Fruit fly (Drosophila melanogaster) whole organism, pupa: ENCODE results near the gene Lar.
A peak's percentile ranks its signal among the peaks of the same experiment; 100 is the strongest.

Experiments
- CG14655 ChIP-seq: fragments of 200-800 bp; sonication (Bioruptor generic); optimal IDR thresholded peaks from 3 replicates; lab custom pipeline; 2017; ENCODE audit warnings: mild to moderate bottlenecking, missing biosample characterization, missing genetic modification reagents, missing genetic modification characterization
- CG15710 ChIP-seq: fragments of 200-800 bp; sonication (Bioruptor generic); optimal IDR thresholded peaks from 2 replicates; lab custom pipeline; 2018; ENCODE audit warnings: missing biosample characterization, mild to moderate bottlenecking, missing genetic modification characterization, moderate library complexity
- CG34367 ChIP-seq: fragments of 200-800 bp; sonication (Bioruptor generic); optimal IDR thresholded peaks from 2 replicates; lab custom pipeline; 2018; ENCODE audit warnings: missing biosample characterization, mild to moderate bottlenecking, missing genetic modification characterization
- CG4496 ChIP-seq: fragments of 200-800 bp; sonication (Bioruptor generic); IDR thresholded peaks from 3 replicates; pipeline ENCODE4 v1.3.6; 2022; ENCODE audit warnings: missing biosample characterization, missing genetic modification characterization
- CG8301 ChIP-seq: fragments of 200-800 bp; sonication (Bioruptor generic); optimal IDR thresholded peaks from 2 replicates; lab custom pipeline; 2018; ENCODE audit warnings: missing biosample characterization, mild to moderate bottlenecking, missing genetic modification characterization
- D1 ChIP-seq: fragments of 200-800 bp; sonication (Bioruptor generic); optimal IDR thresholded peaks from 2 replicates; lab custom pipeline; 2018; ENCODE audit warnings: missing biosample characterization, mild to moderate bottlenecking, missing genetic modification characterization, moderate library complexity
- EcR ChIP-seq: fragments of 200-800 bp; sonication (Bioruptor generic); optimal IDR thresholded peaks from 3 replicates; lab custom pipeline; 2019; ENCODE audit warnings: missing biosample characterization, missing genetic modification characterization, mild to moderate bottlenecking, moderate library complexity, missing genetic modification reagents
- fd96Ca ChIP-seq: fragments of 200-800 bp; sonication (Bioruptor generic); IDR thresholded peaks from 3 replicates; pipeline ENCODE4 v1.3.6; 2022; ENCODE audit warnings: missing biosample characterization, missing genetic modification characterization
- gl ChIP-seq: fragments of 200-800 bp; sonication (Bioruptor generic); optimal IDR thresholded peaks from 2 replicates; lab custom pipeline; 2018; ENCODE audit warnings: missing biosample characterization, mild to moderate bottlenecking, missing genetic modification characterization
- rn ChIP-seq: fragments of 200-800 bp; sonication (Bioruptor generic); IDR thresholded peaks from 2 replicates; pipeline ENCODE4 v1.3.6; 2022; ENCODE audit warnings: missing biosample characterization, missing genetic modification characterization

dm6 chr2L:19583926-19584392 is 2.5 kb upstream of the Lar start, which contains the start of the genes PCNA2 and CG10366:
- TF ChIP-seq CG4496 (GFP tag; lab: Robert Waterston, UW) (no peak), CG34367 (peak; percentile 10), gl (tag; lab: Kevin White, UChicago) (peak; percentile 29), D1 (tag; lab: Kevin White, UChicago) (no peak), CG8301 (tag; lab: Kevin White, UChicago) (peak; percentile 7), CG15710 (tag; lab: Kevin White, UChicago) (peak; percentile 61), EcR (GFP tag; lab: Kevin White, UChicago) (peak; percentile 33), rn (no peak), fd96Ca (GFP tag; lab: Robert Waterston, UW) (peak; percentile 26; the same call in 1 of the 3 replicates), CG14655 (GFP tag; lab: Kevin White, UChicago) (no peak)
